Fruit fly (Drosophila melanogaster): Measurements from ENCODE around the gene Naa60.

Naa60 gene

dm6 chr3L:9744060-9744549, 17.4 kb downstream of the Naa60 start (continued):
- peak; percentile 89 for TF ChIP-seq Meics (GFP tag; optimal IDR thresholded peaks at IDR 0.05)
- peak; percentile 75 for TF ChIP-seq Oaz (GFP tag; IDR thresholded peaks at IDR 0.05)
- TF ChIP-seq z (GFP tag; IDR thresholded peaks at IDR 0.05): peak; percentile 89
- TF ChIP-seq shn (GFP tag; optimal IDR thresholded peaks at IDR 0.05): peak; percentile 38
- TF ChIP-seq gro (GFP tag; optimal IDR thresholded peaks at IDR 0.05): peak; percentile 92
- TF ChIP-seq Mes4 (GFP tag; optimal IDR thresholded peaks at IDR 0.05): peak; percentile 40
- TF ChIP-seq slbo (GFP tag; IDR thresholded peaks at IDR 0.05): peak; percentile 75
- TF ChIP-seq CG10543 (GFP tag; optimal IDR thresholded peaks at IDR 0.05): peak; percentile 45
- TF ChIP-seq CG7745 (tag; optimal IDR thresholded peaks at IDR 0.05): no peak
- peak; percentile 80 for TF ChIP-seq gcm (GFP tag; optimal IDR thresholded peaks at IDR 0.05)
- TF ChIP-seq sd (tag; optimal IDR thresholded peaks at IDR 0.05): peak; percentile 27
- peak; percentile 74 for TF ChIP-seq ci (GFP tag; IDR thresholded peaks at IDR 0.05)
- TF ChIP-seq Xrp1 (GFP tag; IDR thresholded peaks at IDR 0.05): peak; percentile 87
- TF ChIP-seq CG11723 (GFP tag; optimal IDR thresholded peaks at IDR 0.05): peak; percentile 59
- peak; percentile 55 for TF ChIP-seq TFAM (GFP tag; optimal IDR thresholded peaks at IDR 0.05)
- TF ChIP-seq hth (optimal IDR thresholded peaks at IDR 0.05): no peak
- peak; percentile 45; the same call in 1 of the 2 replicates for TF ChIP-seq Dip2 (GFP tag; IDR thresholded peaks at IDR 0.05)
- peak; percentile 74 to 83 for TF ChIP-seq bsh (GFP tag; optimal IDR thresholded peaks at IDR 0.05)
- peak; percentile 68 for TF ChIP-seq scrt (GFP tag; optimal IDR thresholded peaks at IDR 0.05)
- no peak for TF ChIP-seq fd102C (GFP tag; optimal IDR thresholded peaks at IDR 0.05)
- peak; percentile 60 for TF ChIP-seq CG12299 (tag; optimal IDR thresholded peaks at IDR 0.05)
- peak; percentile 84 for TF ChIP-seq CG1792 (GFP tag; optimal IDR thresholded peaks at IDR 0.05)
- TF ChIP-seq bab2 (GFP tag; optimal IDR thresholded peaks at IDR 0.05): peak; percentile 49
- TF ChIP-seq Fer1 (GFP tag; optimal IDR thresholded peaks at IDR 0.05): peak; percentile 94
- TF ChIP-seq Bgb (GFP tag; IDR thresholded peaks at IDR 0.05; ENCODE audit: partially characterized antibody): no peak
- TF ChIP-seq dmrt11E (tag; optimal IDR thresholded peaks at IDR 0.05): peak; percentile 77
- peak; percentile 40 for TF ChIP-seq CG10462 (GFP tag; optimal IDR thresholded peaks at IDR 0.05)
- TF ChIP-seq Vsx1 (GFP tag; optimal IDR thresholded peaks at IDR 0.05): peak; percentile 86
- peak; percentile 62; the same call in 1 of the 3 replicates for TF ChIP-seq sr (GFP tag; IDR thresholded peaks at IDR 0.05)
- no peak for TF ChIP-seq CG7963 (GFP tag; IDR thresholded peaks at IDR 0.05; ENCODE audit: partially characterized antibody)
- TF ChIP-seq H2.0 (GFP tag; IDR thresholded peaks at IDR 0.05): peak; percentile 67
- peak; percentile 12 for TF ChIP-seq YL-1 (GFP tag; optimal IDR thresholded peaks at IDR 0.05)
- no peak for TF ChIP-seq CG2129 (GFP tag; IDR thresholded peaks at IDR 0.05; ENCODE audit: partially characterized antibody)
- TF ChIP-seq CG11093 (GFP tag; IDR thresholded peaks at IDR 0.05): peak; percentile 82
- peak; percentile 84 for TF ChIP-seq CG11456 (GFP tag; IDR thresholded peaks at IDR 0.05)
- TF ChIP-seq CG14965 (GFP tag; optimal IDR thresholded peaks at IDR 0.05; ENCODE audit: borderline replicate concordance): no peak
- peak in 1 of 2 experiments; percentile 79 for TF ChIP-seq Hr78 (GFP tag; optimal IDR thresholded peaks at IDR 0.05)
- TF ChIP-seq CG17361 (GFP tag; IDR thresholded peaks at IDR 0.05): peak; percentile 99
- peak; percentile 59 for TF ChIP-seq CG31365 (tag; optimal IDR thresholded peaks at IDR 0.05)
- peak; percentile 75 for TF ChIP-seq jumu (GFP tag; optimal IDR thresholded peaks at IDR 0.05)
- TF ChIP-seq Neu2 (GFP tag; optimal IDR thresholded peaks at IDR 0.05; ENCODE audit: borderline replicate concordance): no peak
- TF ChIP-seq al (GFP tag; IDR thresholded peaks at IDR 0.05): peak; percentile 79
- TF ChIP-seq ken (GFP tag; IDR thresholded peaks at IDR 0.05): peak; percentile 81
- no peak for TF ChIP-seq Dp (GFP tag; optimal IDR thresholded peaks at IDR 0.05)
- peak; percentile 88 for TF ChIP-seq Asciz (GFP tag; optimal IDR thresholded peaks at IDR 0.05)
- TF ChIP-seq Atf6 (GFP tag; IDR thresholded peaks at IDR 0.05): peak; percentile 85
